Worm (Caenorhabditis elegans) whole organism, L2 larva: ENCODE measurements around the gene tre-2.

Source experiments
- blmp-1 ChIP-seq: sonication (generic microtip); optimal IDR thresholded peaks from 2 replicates; lab custom pipeline; 2017; ENCODE audit warnings: missing genetic modification characterization, mild to moderate bottlenecking, missing compliant biosample characterization, antibody characterized with exemption, moderate library complexity; ENCODE audit not compliant: insufficient read depth
- elt-1 ChIP-seq: fragments of 150-350 bp; optimal IDR thresholded peaks from 2 replicates; lab custom pipeline; 2014; ENCODE audit warnings: missing biosample characterization, missing genetic modification characterization
- fos-1 ChIP-seq: fragments of 150-350 bp; optimal IDR thresholded peaks from 2 replicates; lab custom pipeline; 2014; ENCODE audit warnings: missing biosample characterization, missing genetic modification characterization
- mab-5 ChIP-seq: fragments of 150-350 bp; optimal IDR thresholded peaks from 2 replicates; lab custom pipeline; 2014; ENCODE audit warnings: missing biosample characterization, missing genetic modification characterization
- zag-1 ChIP-seq: fragments of 150-350 bp; optimal IDR thresholded peaks from 2 replicates; lab custom pipeline; 2014; ENCODE audit warnings: missing biosample characterization, missing genetic modification characterization

- TF ChIP-seq fos-1 (no peak), elt-1 (tag; lab: Kevin White, UChicago) (no peak), zag-1 (tag; lab: Kevin White, UChicago) (no peak), mab-5 (tag; lab: Kevin White, UChicago) (no peak), blmp-1 (tag; lab: Kevin White, UChicago) (no peak)
Measured at ce11 chrIV:6903575-6903974, 20.3 kb upstream of the tre-2 start, which contains the start of gene T22D1.5.
